Worm (Caenorhabditis elegans) whole organism, late embryonic: ENCODE results near the gene eif-2Bgamma.

Experiments used
- F13H6.1 ChIP-seq: sonication (generic microtip); optimal IDR thresholded peaks from 2 replicates; lab custom pipeline; 2016; ENCODE audit warnings: missing genetic modification characterization, missing compliant biosample characterization
- ahr-1 ChIP-seq: sonication (generic microtip); optimal IDR thresholded peaks from 2 replicates; lab custom pipeline; 2016; ENCODE audit warnings: missing genetic modification characterization, missing compliant biosample characterization
- ceh-14 ChIP-seq: sonication (generic microtip); optimal IDR thresholded peaks from 2 replicates; lab custom pipeline; 2016; ENCODE audit warnings: missing genotype, missing genetic modification characterization, missing compliant biosample characterization
- ceh-18 ChIP-seq: sonication (generic microtip); optimal IDR thresholded peaks from 2 replicates; lab custom pipeline; 2016; ENCODE audit warnings: missing genetic modification characterization, missing compliant biosample characterization
- ceh-19 ChIP-seq: fragments of 200-800 bp; sonication (Bioruptor generic); optimal IDR thresholded peaks from 2 replicates; lab custom pipeline; 2018; ENCODE audit warnings: mild to moderate bottlenecking, missing genetic modification characterization, missing compliant biosample characterization
- ceh-2 ChIP-seq: sonication (generic microtip); optimal IDR thresholded peaks from 2 replicates; lab custom pipeline; 2016; ENCODE audit warnings: missing genotype, missing genetic modification characterization, missing compliant biosample characterization
- ceh-31 ChIP-seq: sonication (generic microtip); optimal IDR thresholded peaks from 2 replicates; lab custom pipeline; 2016; ENCODE audit warnings: missing genetic modification characterization, missing compliant biosample characterization
- ceh-34 ChIP-seq: sonication (generic microtip); optimal IDR thresholded peaks from 2 replicates; lab custom pipeline; 2016; ENCODE audit warnings: mild to moderate bottlenecking, missing genetic modification characterization, missing compliant biosample characterization
- ceh-48 ChIP-seq: sonication (generic microtip); optimal IDR thresholded peaks from 2 replicates; lab custom pipeline; 2016; ENCODE audit warnings: missing genetic modification characterization, inconsistent platforms, missing compliant biosample characterization
- ceh-9 ChIP-seq: sonication (generic microtip); optimal IDR thresholded peaks from 2 replicates; lab custom pipeline; 2016; ENCODE audit warnings: mild to moderate bottlenecking, missing genetic modification characterization, inconsistent platforms, missing compliant biosample characterization
- elt-4 ChIP-seq: sonication (generic microtip); optimal IDR thresholded peaks from 2 replicates; lab custom pipeline; 2016; ENCODE audit warnings: missing genetic modification characterization, missing compliant biosample characterization
- ets-4 ChIP-seq: sonication (generic microtip); optimal IDR thresholded peaks from 2 replicates; lab custom pipeline; 2016; ENCODE audit warnings: missing genetic modification characterization, missing compliant biosample characterization
- eyg-1 ChIP-seq: sonication (generic microtip); optimal IDR thresholded peaks from 2 replicates; lab custom pipeline; 2016; ENCODE audit warnings: missing genotype, missing genetic modification characterization, missing compliant biosample characterization
- fax-1 ChIP-seq: sonication (generic microtip); optimal IDR thresholded peaks from 2 replicates; lab custom pipeline; 2016; ENCODE audit warnings: missing genotype, missing genetic modification characterization, missing compliant biosample characterization
- fkh-6 ChIP-seq: sonication (generic microtip); optimal IDR thresholded peaks from 2 replicates; lab custom pipeline; 2016; ENCODE audit warnings: missing genetic modification characterization, missing compliant biosample characterization
- gmeb-2 ChIP-seq: sonication (generic microtip); optimal IDR thresholded peaks from 2 replicates; lab custom pipeline; 2016; ENCODE audit warnings: missing genetic modification characterization, inconsistent platforms, missing compliant biosample characterization
- hlh-6 ChIP-seq: sonication (generic microtip); optimal IDR thresholded peaks from 2 replicates; lab custom pipeline; 2016; ENCODE audit warnings: missing genotype, missing genetic modification characterization, missing compliant biosample characterization
- hlh-8 ChIP-seq: sonication (generic microtip); optimal IDR thresholded peaks from 2 replicates; lab custom pipeline; 2016; ENCODE audit warnings: missing genotype, missing genetic modification characterization, missing compliant biosample characterization
- madf-2 ChIP-seq: sonication (generic microtip); optimal IDR thresholded peaks from 2 replicates; lab custom pipeline; 2017; ENCODE audit warnings: missing genetic modification characterization, missing compliant biosample characterization
- nfya-1 ChIP-seq: sonication (generic microtip); optimal IDR thresholded peaks from 2 replicates; lab custom pipeline; 2017; ENCODE audit warnings: missing genetic modification characterization, mild to moderate bottlenecking, missing compliant biosample characterization, antibody characterized with exemption, moderate library complexity
- nhr-11 ChIP-seq: fragments of 150-350 bp; optimal IDR thresholded peaks from 2 replicates; lab custom pipeline; 2014; ENCODE audit warnings: missing biosample characterization, missing genetic modification characterization
- pax-1 ChIP-seq: fragments of 150-350 bp; optimal IDR thresholded peaks from 2 replicates; lab custom pipeline; 2014; ENCODE audit warnings: missing biosample characterization, missing genetic modification characterization
- pha-4 ChIP-seq: fragments of 150-350 bp; optimal IDR thresholded peaks from 2 replicates; lab custom pipeline; 2018; ENCODE audit warnings: missing biosample characterization, missing genetic modification reagents, missing genetic modification characterization
- pqm-1 ChIP-seq: sonication (generic microtip); optimal IDR thresholded peaks from 2 replicates; lab custom pipeline; 2016; ENCODE audit warnings: missing genetic modification characterization, missing compliant biosample characterization
- pros-1 ChIP-seq: fragments of 150-350 bp; optimal IDR thresholded peaks from 2 replicates; lab custom pipeline; 2014; ENCODE audit warnings: missing biosample characterization, missing genetic modification reagents, missing genetic modification characterization
- ref-2 ChIP-seq: sonication (generic microtip); optimal IDR thresholded peaks from 2 replicates; lab custom pipeline; 2016; ENCODE audit warnings: missing genetic modification characterization, missing compliant biosample characterization
- rnt-1 ChIP-seq: sonication (generic microtip); optimal IDR thresholded peaks from 2 replicates; lab custom pipeline; 2016; ENCODE audit warnings: missing genetic modification characterization, missing compliant biosample characterization
- sdc-2 ChIP-seq: sonication (generic microtip); optimal IDR thresholded peaks from 2 replicates; lab custom pipeline; 2016; ENCODE audit warnings: missing genotype, missing genetic modification characterization, missing compliant biosample characterization
- sox-2 ChIP-seq: fragments of 200-800 bp; sonication (Bioruptor generic); IDR thresholded peaks from 2 replicates; pipeline ENCODE4 v1.3.6; 2022; ENCODE audit warnings: missing genetic modification reagents, missing genetic modification characterization, missing compliant biosample characterization
- syd-9 ChIP-seq: sonication (generic microtip); optimal IDR thresholded peaks from 2 replicates; lab custom pipeline; 2016; ENCODE audit warnings: mild to moderate bottlenecking, missing genetic modification characterization, moderate library complexity, missing compliant biosample characterization
- tbx-2 ChIP-seq: sonication (generic microtip); optimal IDR thresholded peaks from 2 replicates; lab custom pipeline; 2016; ENCODE audit warnings: missing genetic modification characterization, missing compliant biosample characterization
- tbx-7 ChIP-seq: sonication (generic microtip); optimal IDR thresholded peaks from 2 replicates; lab custom pipeline; 2016; ENCODE audit warnings: missing genotype, missing genetic modification characterization, missing compliant biosample characterization
- unc-3 ChIP-seq, 2 experiments: fragments of 200-800 bp in 1 of 2; sonication (Bioruptor generic) in 1 of 2; sonication (generic microtip) in 1 of 2; conservative IDR thresholded peaks in 1 of 2; optimal IDR thresholded peaks in 1 of 2; 2 replicates each; pipeline versions ENCODE4 v1.3.6 to Lab custom; 2016 to 2022; ENCODE audit warnings: missing compliant biosample characterization in 2 of 2, missing genetic modification characterization in 2 of 2, missing genetic modification reagents in 1 of 2
- unc-42 ChIP-seq: sonication (generic microtip); optimal IDR thresholded peaks from 2 replicates; lab custom pipeline; 2016; ENCODE audit warnings: missing genotype, missing genetic modification characterization, missing compliant biosample characterization
- zip-5 ChIP-seq: sonication (generic microtip); optimal IDR thresholded peaks from 2 replicates; lab custom pipeline; 2016; ENCODE audit warnings: missing genetic modification characterization, missing compliant biosample characterization

eif-2Bgamma gene

ce11 chrII:6943299-6944051 is 24.0 kb downstream of the eif-2Bgamma start (continued):
- TF ChIP-seq pax-1 (tag; lab: Kevin White, UChicago) (peak; percentile 64), fkh-6 (tag; lab: Kevin White, UChicago) (peak; percentile 42), ceh-2 (tag; lab: Kevin White, UChicago) (peak; percentile 39), hlh-6 (no peak), ceh-31 (tag; lab: Kevin White, UChicago) (peak; percentile 66), unc-42 (tag; lab: Kevin White, UChicago) (peak; percentile 53), syd-9 (tag; lab: Kevin White, UChicago) (peak; percentile 52)

ce11 chrII:6941520-6941919 is 25.9 kb downstream of the eif-2Bgamma start:
- TF ChIP-seq ceh-14 (tag; lab: Kevin White, UChicago), result no peak
- TF ChIP-seq ceh-31 (tag; lab: Kevin White, UChicago), result peak; percentile 59
- no peak for TF ChIP-seq pax-1 (tag; lab: Kevin White, UChicago)
- no peak for TF ChIP-seq pros-1
- TF ChIP-seq nhr-11, result no peak
- TF ChIP-seq nfya-1 (tag; lab: Kevin White, UChicago), result no peak
- TF ChIP-seq fax-1 (tag; lab: Kevin White, UChicago), result no peak
- TF ChIP-seq madf-2 (tag; lab: Kevin White, UChicago), result no peak
- no peak for TF ChIP-seq rnt-1

ce11 chrII:6940726-6941230 is 26.7 kb downstream of the eif-2Bgamma start:
- peak; percentile 67 for TF ChIP-seq unc-42 (tag; lab: Kevin White, UChicago)
- no peak for TF ChIP-seq hlh-8 (tag; lab: Kevin White, UChicago)
- peak; percentile 1 for TF ChIP-seq nfya-1 (tag; lab: Kevin White, UChicago)

- peak; percentile 41 for TF ChIP-seq ref-2
- no peak for TF ChIP-seq ceh-19 (GFP tag; lab: Kevin White, UChicago)
- TF ChIP-seq sox-2 (GFP tag; lab: Robert Waterston, UW), result peak; percentile 63; the same call in 1 of the 2 replicates
- peak; percentile 14 for TF ChIP-seq ceh-34
- TF ChIP-seq unc-42 (tag; lab: Kevin White, UChicago), result peak; percentile 9
- peak; percentile 71 for TF ChIP-seq ceh-31 (tag; lab: Kevin White, UChicago)
- TF ChIP-seq F13H6.1 (tag; lab: Kevin White, UChicago), result no peak
- TF ChIP-seq unc-3 (GFP tag; conservative IDR thresholded peaks at IDR 0.05; lab: Robert Waterston, UW), result no peak
- no peak for TF ChIP-seq unc-3 (tag; optimal IDR thresholded peaks at IDR 0.05; lab: Kevin White, UChicago)
Measured at ce11 chrII:6939873-6940272, 27.6 kb downstream of the eif-2Bgamma start.

- TF ChIP-seq tbx-2 (tag; lab: Kevin White, UChicago) (peak; percentile 41), tbx-7 (tag; lab: Kevin White, UChicago) (no peak)
Measured at ce11 chrII:6937057-6937456, 30.4 kb downstream of the eif-2Bgamma start.

- no peak for TF ChIP-seq ceh-19 (GFP tag; lab: Kevin White, UChicago)
- no peak for TF ChIP-seq pqm-1 (tag; lab: Kevin White, UChicago)
- no peak for TF ChIP-seq nfya-1 (tag; lab: Kevin White, UChicago)
- TF ChIP-seq ahr-1 (tag; lab: Kevin White, UChicago), result no peak
- no peak for TF ChIP-seq elt-4 (tag; lab: Kevin White, UChicago)
- no peak for TF ChIP-seq ets-4 (tag; lab: Kevin White, UChicago)
- no peak for TF ChIP-seq gmeb-2 (tag; lab: Kevin White, UChicago)
- no peak for TF ChIP-seq ceh-31 (tag; lab: Kevin White, UChicago)
- TF ChIP-seq ceh-48 (tag; lab: Kevin White, UChicago), result no peak
- no peak for TF ChIP-seq zip-5 (tag; lab: Kevin White, UChicago)
- no peak for TF ChIP-seq eyg-1
- no peak for TF ChIP-seq pha-4 (tag; lab: Kevin White, UChicago)
- no peak for TF ChIP-seq ceh-18 (tag; lab: Kevin White, UChicago)
- no peak for TF ChIP-seq sdc-2 (tag; lab: Kevin White, UChicago)
- TF ChIP-seq pros-1, result no peak
- no peak for TF ChIP-seq ceh-9 (tag; lab: Kevin White, UChicago)
- no peak for TF ChIP-seq hlh-8 (tag; lab: Kevin White, UChicago)
Measured at ce11 chrII:6936528-6936927, 30.9 kb downstream of the eif-2Bgamma start.
